Worm (Caenorhabditis elegans) whole organism, L3 larva: ENCODE results near the gene dgtr-1.

Source experiments
- ZK546.5 ChIP-seq: sonication (generic microtip); optimal IDR thresholded peaks from 2 replicates; lab custom pipeline; 2017; ENCODE audit warnings: missing biosample characterization, missing genetic modification characterization
- ceh-16 ChIP-seq: sonication (generic microtip); optimal IDR thresholded peaks from 2 replicates; lab custom pipeline; 2017; ENCODE audit warnings: missing biosample characterization, missing genetic modification characterization
- ceh-9 ChIP-seq: sonication (generic microtip); optimal IDR thresholded peaks from 2 replicates; lab custom pipeline; 2018; ENCODE audit warnings: missing biosample characterization, missing genetic modification characterization
- daf-12 ChIP-seq: fragments of 150-350 bp; optimal IDR thresholded peaks from 2 replicates; lab custom pipeline; 2014; ENCODE audit warnings: missing biosample characterization, missing genetic modification reagents, missing genetic modification characterization
- egl-5 ChIP-seq: fragments of 150-350 bp; optimal IDR thresholded peaks from 2 replicates; lab custom pipeline; 2017; ENCODE audit warnings: missing biosample characterization, missing genetic modification reagents, missing genetic modification characterization, inconsistent platforms
- elt-1 ChIP-seq: fragments of 150-350 bp; optimal IDR thresholded peaks from 2 replicates; lab custom pipeline; 2014; ENCODE audit warnings: missing biosample characterization, missing genetic modification characterization
- elt-2 ChIP-seq: sonication (generic microtip); optimal IDR thresholded peaks from 2 replicates; lab custom pipeline; 2016; ENCODE audit warnings: missing genetic modification reagents, mild to moderate bottlenecking, missing genetic modification characterization, missing compliant biosample characterization
- eor-1 ChIP-seq, 2 experiments: fragments of 150-350 bp; optimal IDR thresholded peaks; 2 replicates each; lab custom pipeline; 2014 to 2018; ENCODE audit warnings: missing biosample characterization in 2 of 2, missing genetic modification characterization in 2 of 2
- fkh-10 ChIP-seq: sonication (generic microtip); optimal IDR thresholded peaks from 2 replicates; lab custom pipeline; 2017; ENCODE audit warnings: missing biosample characterization, missing genetic modification reagents, missing genetic modification characterization
- jun-1 ChIP-seq: fragments of 150-350 bp; optimal IDR thresholded peaks from 2 replicates; lab custom pipeline; 2014; ENCODE audit warnings: missing biosample characterization, missing genetic modification reagents, missing genetic modification characterization
- lin-39 ChIP-seq: fragments of 150-350 bp; optimal IDR thresholded peaks from 2 replicates; lab custom pipeline; 2018; ENCODE audit warnings: missing biosample characterization, missing genetic modification reagents, missing genetic modification characterization
- lsy-12 ChIP-seq: sonication (generic microtip); optimal IDR thresholded peaks from 2 replicates; lab custom pipeline; 2016; ENCODE audit warnings: mild to moderate bottlenecking, missing genetic modification characterization, missing compliant biosample characterization
- mml-1 ChIP-seq: fragments of 150-350 bp; sonication (generic microtip); optimal IDR thresholded peaks from 3 replicates; lab custom pipeline; 2014; ENCODE audit warnings: missing biosample characterization, missing genetic modification characterization
- nhr-23 ChIP-seq: fragments of 150-350 bp; optimal IDR thresholded peaks from 2 replicates; lab custom pipeline; 2014; ENCODE audit warnings: missing biosample characterization, missing genetic modification reagents, missing genetic modification characterization
- nhr-237 ChIP-seq: fragments of 150-350 bp; optimal IDR thresholded peaks from 2 replicates; lab custom pipeline; 2014; ENCODE audit warnings: missing biosample characterization, missing genetic modification characterization
- nhr-25 ChIP-seq: sonication (generic microtip); optimal IDR thresholded peaks from 2 replicates; lab custom pipeline; 2017; ENCODE audit warnings: missing biosample characterization, missing genetic modification characterization
- nhr-43 ChIP-seq: sonication (generic microtip); optimal IDR thresholded peaks from 2 replicates; lab custom pipeline; 2016; ENCODE audit warnings: mild to moderate bottlenecking, missing genetic modification characterization, missing compliant biosample characterization; ENCODE audit not compliant: poor library complexity, severe bottlenecking
- nhr-67 ChIP-seq: fragments of 150-350 bp; optimal IDR thresholded peaks from 2 replicates; lab custom pipeline; 2014; ENCODE audit warnings: missing biosample characterization, missing genetic modification characterization
- nhr-76 ChIP-seq: fragments of 150-350 bp; sonication (generic microtip); optimal IDR thresholded peaks from 5 replicates; lab custom pipeline; 2014; ENCODE audit warnings: missing biosample characterization, missing genetic modification characterization
- nhr-77 ChIP-seq: fragments of 150-350 bp; optimal IDR thresholded peaks from 2 replicates; lab custom pipeline; 2014; ENCODE audit warnings: missing biosample characterization, missing genetic modification characterization
- pha-4 ChIP-seq: fragments of 150-350 bp; optimal IDR thresholded peaks from 2 replicates; lab custom pipeline; 2014; ENCODE audit warnings: missing biosample characterization, missing genetic modification reagents, missing genetic modification characterization
- pqm-1 ChIP-seq: fragments of 150-350 bp; optimal IDR thresholded peaks from 2 replicates; lab custom pipeline; 2017; ENCODE audit warnings: missing biosample characterization, missing genetic modification characterization, inconsistent platforms
- sea-2 ChIP-seq: fragments of 150-350 bp; sonication (generic microtip); optimal IDR thresholded peaks from 4 replicates; lab custom pipeline; 2014; ENCODE audit warnings: missing biosample characterization, missing genetic modification reagents, missing genetic modification characterization
- skn-1 ChIP-seq: fragments of 150-350 bp; optimal IDR thresholded peaks from 2 replicates; lab custom pipeline; 2014; ENCODE audit warnings: missing biosample characterization, missing genetic modification characterization
- unc-39 ChIP-seq: sonication (generic microtip); optimal IDR thresholded peaks from 4 replicates; lab custom pipeline; 2017; ENCODE audit warnings: missing biosample characterization, missing genetic modification characterization
- zag-1 ChIP-seq: fragments of 150-350 bp; optimal IDR thresholded peaks from 2 replicates; lab custom pipeline; 2014; ENCODE audit warnings: missing biosample characterization, missing genetic modification characterization
- ztf-11 ChIP-seq: fragments of 150-350 bp; optimal IDR thresholded peaks from 2 replicates; lab custom pipeline; 2014; ENCODE audit warnings: missing biosample characterization, missing genetic modification characterization
- ztf-4 ChIP-seq: fragments of 150-350 bp; optimal IDR thresholded peaks from 2 replicates; lab custom pipeline; 2014; ENCODE audit warnings: missing biosample characterization, missing genetic modification characterization

Gene dgtr-1

DNA sequence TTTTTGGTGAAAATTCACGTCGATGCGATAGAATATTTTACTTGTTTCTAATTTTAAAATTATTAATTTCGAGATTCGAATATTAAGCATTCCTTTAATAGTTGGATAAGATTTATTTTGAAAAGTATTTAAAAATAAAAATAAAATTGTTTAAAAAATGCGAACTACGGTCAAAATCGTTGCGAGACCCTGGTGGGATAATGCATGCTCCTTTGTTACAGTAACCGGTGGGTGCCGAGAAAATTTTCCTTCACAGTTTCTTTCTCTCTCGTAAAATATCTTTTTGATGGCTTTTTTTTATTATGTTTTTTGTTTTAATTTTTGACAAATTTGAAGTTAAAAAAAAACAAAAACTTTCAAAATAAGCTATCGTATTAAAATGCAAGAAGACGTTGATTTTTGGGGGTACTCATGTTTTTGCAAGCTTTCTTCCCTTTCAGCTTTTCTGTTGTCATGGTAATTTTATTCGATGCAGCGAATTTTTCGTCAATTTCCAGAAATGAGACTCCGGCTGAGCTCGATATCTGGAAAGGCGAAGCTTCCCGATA lies at the start of gene dgtr-1:
TSS of gene dgtr-1 (plus strand) at position 498 of the 548 bp plus-strand sequence.
- TF ChIP-seq skn-1 (no peak), lsy-12 (tag; lab: Kevin White, UChicago) (no peak), elt-1 (tag; lab: Kevin White, UChicago) (no peak), sea-2 (no peak), nhr-43 (no peak), ztf-11 (tag; lab: Kevin White, UChicago) (no peak), nhr-67 (tag; lab: Kevin White, UChicago) (no peak), jun-1 (tag; lab: Kevin White, UChicago) (no peak)

DNA sequence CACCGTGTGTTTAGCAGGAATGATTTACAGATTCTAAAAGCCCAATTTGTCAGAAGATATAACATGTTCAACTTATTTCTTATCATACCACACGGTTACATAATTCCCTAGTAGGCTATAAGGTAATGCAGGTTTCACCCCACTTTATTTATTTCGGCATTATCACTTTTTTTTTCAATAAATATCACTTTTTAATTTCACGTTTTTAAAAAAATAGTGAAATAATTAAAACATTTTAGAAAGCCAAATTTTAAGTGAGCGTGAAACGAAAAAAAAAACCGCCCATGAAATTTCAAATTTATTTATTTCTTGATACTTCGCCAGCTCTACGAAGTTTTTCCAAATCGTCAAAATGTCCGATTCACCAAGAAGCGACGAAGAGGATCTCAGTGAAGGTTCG lies 48.6 kb upstream of the dgtr-1 start, which contains the start of gene fbxa-196:
TSS of gene fbxa-196 (plus strand) at position 301 of the 400 bp plus-strand sequence.
- no peak for TF ChIP-seq nhr-23 (tag; lab: Kevin White, UChicago)
- TF ChIP-seq nhr-77: no peak
- no peak for TF ChIP-seq ceh-9
- TF ChIP-seq jun-1 (tag; lab: Kevin White, UChicago): no peak
- TF ChIP-seq nhr-25 (tag; lab: Kevin White, UChicago): no peak
- no peak for TF ChIP-seq pha-4 (tag; lab: Kevin White, UChicago)

DNA sequence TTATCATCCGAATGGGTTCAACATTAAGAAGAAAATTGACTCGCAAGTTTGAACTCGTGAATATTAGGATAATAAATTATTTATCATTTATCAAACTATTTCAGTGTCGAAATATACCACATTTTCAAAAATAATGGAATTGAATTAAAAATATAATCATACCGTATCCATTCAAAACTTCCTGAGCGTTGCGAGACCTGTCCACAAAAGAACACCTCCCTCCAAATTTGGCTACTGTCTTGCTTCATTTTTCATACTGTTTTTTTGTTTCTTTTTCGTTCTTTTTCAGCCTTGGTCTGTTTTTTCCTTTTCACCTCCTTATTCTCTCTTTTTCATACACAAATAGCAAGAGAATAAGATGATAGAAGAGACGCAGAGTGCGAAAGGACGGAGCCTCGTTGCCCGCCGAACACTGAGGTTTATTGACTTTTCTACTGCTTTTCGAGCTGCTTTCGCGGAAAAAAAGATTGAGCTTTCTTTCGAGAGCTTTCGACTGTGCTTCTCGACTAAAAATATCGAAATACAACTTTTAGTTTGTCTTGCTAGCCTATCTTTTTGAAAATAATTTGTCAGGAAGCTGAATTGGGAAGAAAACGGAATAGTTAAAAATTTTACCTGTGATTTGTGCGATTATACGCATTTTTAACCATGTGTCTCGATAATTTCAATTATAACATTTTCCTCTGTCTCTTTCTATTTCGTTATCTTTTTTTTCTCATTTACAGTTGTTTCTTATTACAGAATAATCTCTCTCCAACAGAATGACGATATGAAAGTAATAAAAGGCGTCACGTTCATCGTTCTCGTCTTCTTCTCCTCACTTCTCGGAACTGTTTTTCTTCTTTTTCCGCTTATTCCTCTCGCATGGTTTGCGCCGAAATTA lies 46.5 kb upstream of the dgtr-1 start, which contains the start of gene acl-8:
TSS of gene acl-8 (plus strand) at position 742 of the 883 bp plus-strand sequence.
- TF ChIP-seq elt-2: peak; percentile 73
- no peak for TF ChIP-seq eor-1 (tag; optimal IDR thresholded peaks at IDR 0.05; lab: Kevin White, UChicago)
- no peak for TF ChIP-seq nhr-76
- no peak for TF ChIP-seq zag-1 (tag; lab: Kevin White, UChicago)
- TF ChIP-seq lin-39 (tag; lab: Kevin White, UChicago): no peak
- TF ChIP-seq mml-1: no peak
- TF ChIP-seq fkh-10: no peak
- peak; percentile 86 for TF ChIP-seq pha-4 (tag; lab: Kevin White, UChicago)

DNA sequence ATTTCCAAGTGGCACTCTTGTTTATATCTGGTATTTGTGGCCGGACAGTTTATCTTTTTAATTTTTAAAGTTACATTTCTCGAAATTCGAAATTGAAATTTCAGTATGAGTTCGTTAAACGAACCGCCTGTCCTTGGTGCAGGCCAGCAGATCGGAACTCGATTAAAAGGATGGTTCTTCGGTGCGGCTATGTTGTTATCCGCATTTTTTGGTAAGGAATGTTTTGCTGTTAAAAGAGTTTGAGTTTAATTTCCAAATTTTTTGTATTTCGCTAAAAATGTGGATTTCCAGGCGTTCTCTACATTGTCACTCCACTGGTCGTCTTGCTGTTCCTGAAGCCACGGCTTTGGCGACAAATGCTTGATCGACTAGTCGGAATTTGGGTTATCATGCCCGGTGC lies 43.8 kb upstream of the dgtr-1 start, which contains the start of gene acl-9:
TSS of gene acl-9 (plus strand) at position 105 of the 400 bp plus-strand sequence.
- no peak for TF ChIP-seq nhr-43
- no peak for TF ChIP-seq skn-1
- no peak for TF ChIP-seq ceh-16
- TF ChIP-seq unc-39 (tag; lab: Kevin White, UChicago): no peak
- TF ChIP-seq nhr-23 (tag; lab: Kevin White, UChicago): no peak
- no peak for TF ChIP-seq daf-12 (tag; lab: Kevin White, UChicago)
- no peak for TF ChIP-seq mml-1
- no peak for TF ChIP-seq nhr-237
- no peak for TF ChIP-seq zag-1 (tag; lab: Kevin White, UChicago)

DNA sequence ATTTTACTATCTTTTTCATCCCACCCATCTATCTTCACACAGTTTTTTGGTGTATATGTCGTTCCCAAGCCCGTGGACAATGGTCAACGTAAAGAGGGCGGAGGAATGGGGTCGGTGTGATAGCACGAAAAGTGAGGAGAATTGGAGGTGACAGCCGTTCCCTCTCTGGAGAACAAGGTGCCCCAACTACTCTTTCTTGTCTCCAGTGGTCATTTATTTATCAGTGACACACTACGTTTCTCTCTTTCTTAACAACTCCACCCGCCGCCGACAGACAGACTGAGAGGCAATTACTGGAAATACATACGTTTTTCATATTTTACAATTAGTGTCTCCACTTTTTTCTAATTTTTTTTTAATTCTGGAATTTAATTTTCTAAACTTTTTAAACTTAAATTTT lies 40.0 kb upstream of the dgtr-1 start:
- TF ChIP-seq egl-5 (tag; lab: Kevin White, UChicago): no peak
- no peak for TF ChIP-seq skn-1
- TF ChIP-seq daf-12 (tag; lab: Kevin White, UChicago): no peak
- no peak for TF ChIP-seq elt-2
- no peak for TF ChIP-seq eor-1 (tag; optimal IDR thresholded peaks at IDR 0.05; lab: Kevin White, UChicago)
- TF ChIP-seq ztf-4 (tag; lab: Kevin White, UChicago): no peak
- TF ChIP-seq nhr-25 (tag; lab: Kevin White, UChicago): no peak

DNA sequence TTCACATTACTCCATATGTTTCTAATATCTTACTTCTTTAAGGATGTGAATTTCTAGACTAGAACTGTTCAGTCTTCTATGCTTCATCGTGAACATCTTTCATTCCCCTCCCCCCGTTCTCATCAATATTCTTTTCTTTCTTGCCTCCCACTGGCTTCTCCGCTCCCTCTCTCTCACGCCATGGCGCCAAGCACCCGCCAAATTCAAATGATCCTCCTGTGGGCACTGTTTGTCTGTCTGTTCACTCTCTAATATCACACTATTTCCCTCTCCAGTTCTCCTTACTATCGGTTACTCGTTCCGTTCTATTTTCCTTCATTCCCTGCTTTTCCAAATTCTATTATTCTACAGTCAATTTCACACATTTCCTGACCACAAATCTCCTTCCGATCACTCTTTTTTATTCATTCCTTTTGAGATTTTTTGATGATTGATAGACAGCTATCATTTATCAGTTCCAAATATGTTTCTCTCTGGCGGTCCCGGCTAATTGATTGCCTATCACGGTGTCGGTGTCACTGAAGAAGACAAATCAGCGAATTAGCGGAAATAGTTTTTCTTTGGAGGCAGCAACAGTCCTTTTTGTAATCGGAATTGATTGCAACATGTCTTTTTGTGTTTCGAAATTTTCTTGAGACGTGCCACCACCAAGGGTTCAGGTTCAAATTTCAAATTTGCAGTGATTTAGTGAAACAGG lies 38.5 kb upstream of the dgtr-1 start:
- TF ChIP-seq nhr-23 (tag; lab: Kevin White, UChicago) (peak; percentile 3), ztf-11 (tag; lab: Kevin White, UChicago) (no peak)

DNA sequence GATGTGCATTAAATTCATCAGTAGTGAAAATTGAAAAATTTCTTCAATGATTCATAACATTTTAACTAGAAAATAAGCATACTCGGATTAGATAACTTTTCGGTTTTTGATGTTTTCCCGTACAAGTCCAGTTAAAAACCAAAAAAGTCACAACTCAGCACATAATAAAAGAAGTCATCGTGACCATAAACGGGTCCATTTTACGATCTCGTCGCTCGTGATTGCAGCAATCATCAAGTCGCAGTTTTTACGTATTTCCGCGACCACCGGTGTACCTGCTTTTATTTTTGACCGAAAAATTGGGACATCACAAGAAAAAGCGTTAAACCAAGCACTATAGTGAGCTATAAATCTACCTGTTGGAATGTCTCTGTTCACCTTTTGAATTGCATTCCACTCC lies 35.7 kb upstream of the dgtr-1 start:
- TF ChIP-seq ZK546.5 (tag; lab: Kevin White, UChicago) (no peak), pqm-1 (peak; percentile 3), elt-2 (peak; percentile 15)
